Worm (Caenorhabditis elegans) whole organism, L4/young adult: ENCODE measurements around the gene Y52E8A.3.

ENCODE experiments used
- W03F9.2 ChIP-seq: fragments of 150-350 bp; optimal IDR thresholded peaks from 2 replicates; lab custom pipeline; 2014; ENCODE audit warnings: missing biosample characterization, missing genetic modification characterization
- dao-5 ChIP-seq: sonication (generic microtip); optimal IDR thresholded peaks from 2 replicates; lab custom pipeline; 2016; ENCODE audit warnings: missing genotype, missing genetic modification characterization, moderate library complexity, missing compliant biosample characterization
- him-1 ChIP-seq: sonication (generic microtip); optimal IDR thresholded peaks from 2 replicates; lab custom pipeline; 2016; ENCODE audit warnings: missing genotype, missing genetic modification reagents, missing genetic modification characterization, missing compliant biosample characterization

DNA sequence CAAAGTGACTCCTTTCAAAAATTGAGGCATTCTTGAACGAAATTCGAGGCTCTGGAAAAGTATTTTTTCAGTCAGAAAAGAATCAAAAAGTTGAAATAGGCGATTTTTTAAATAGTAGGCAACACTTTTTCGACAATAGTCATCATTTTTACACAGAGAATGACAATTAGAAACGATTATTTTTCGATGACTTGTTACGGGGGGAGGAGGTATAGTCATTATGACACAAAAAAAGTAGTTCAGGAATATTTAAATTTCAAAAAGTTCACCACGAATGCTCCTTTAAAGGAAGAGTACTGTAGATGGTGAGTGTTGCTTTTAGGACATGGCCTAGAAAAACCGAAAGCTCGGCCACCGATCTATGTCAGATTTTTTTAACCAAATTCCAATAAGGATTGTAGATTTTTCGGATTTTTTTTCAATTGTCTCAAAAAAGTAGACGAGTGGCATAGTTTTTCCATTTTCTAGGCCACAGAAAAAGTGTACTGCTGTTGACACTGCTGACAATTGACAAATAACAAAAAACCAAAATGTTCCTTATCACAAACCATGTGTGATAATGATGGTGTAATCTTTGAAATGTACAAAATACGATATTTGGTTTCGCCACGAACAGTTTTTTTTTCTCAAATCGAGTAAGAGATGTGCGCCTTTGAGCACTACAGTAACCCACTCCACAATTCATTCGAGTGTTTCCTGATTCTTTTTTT lies at the start of gene Y52E8A.3:
- TF ChIP-seq dao-5 (tag; lab: Kevin White, UChicago) (no peak), W03F9.2 (tag; lab: Kevin White, UChicago) (no peak), him-1 (tag; lab: Kevin White, UChicago) (no peak)
